Worm (Caenorhabditis elegans) whole organism, late embryonic: ENCODE data around the gene Y43H11AL.1.
A peak's percentile ranks its signal among the peaks of the same experiment; 100 is the strongest.

Experiments
- C08G9.2 ChIP-seq: sonication (generic microtip); optimal IDR thresholded peaks from 2 replicates; lab custom pipeline; 2016; ENCODE audit warnings: mild to moderate bottlenecking, missing genetic modification characterization, moderate library complexity, missing compliant biosample characterization
- F13H6.1 ChIP-seq: sonication (generic microtip); optimal IDR thresholded peaks from 2 replicates; lab custom pipeline; 2016; ENCODE audit warnings: missing genetic modification characterization, missing compliant biosample characterization
- K02D7.2 ChIP-seq: sonication (generic microtip); optimal IDR thresholded peaks from 2 replicates; lab custom pipeline; 2017; ENCODE audit warnings: mild to moderate bottlenecking, missing genetic modification characterization, missing compliant biosample characterization
- Y22D7AL.16 ChIP-seq: sonication (generic microtip); optimal IDR thresholded peaks from 2 replicates; lab custom pipeline; 2016; ENCODE audit warnings: missing genetic modification characterization, missing compliant biosample characterization
- ceh-19 ChIP-seq: fragments of 200-800 bp; sonication (Bioruptor generic); optimal IDR thresholded peaks from 2 replicates; lab custom pipeline; 2018; ENCODE audit warnings: mild to moderate bottlenecking, missing genetic modification characterization, missing compliant biosample characterization
- ceh-2 ChIP-seq: sonication (generic microtip); optimal IDR thresholded peaks from 2 replicates; lab custom pipeline; 2016; ENCODE audit warnings: missing genotype, missing genetic modification characterization, missing compliant biosample characterization
- ceh-34 ChIP-seq: sonication (generic microtip); optimal IDR thresholded peaks from 2 replicates; lab custom pipeline; 2016; ENCODE audit warnings: mild to moderate bottlenecking, missing genetic modification characterization, missing compliant biosample characterization
- ceh-9 ChIP-seq: sonication (generic microtip); optimal IDR thresholded peaks from 2 replicates; lab custom pipeline; 2016; ENCODE audit warnings: mild to moderate bottlenecking, missing genetic modification characterization, inconsistent platforms, missing compliant biosample characterization
- che-1 ChIP-seq: sonication (generic microtip); optimal IDR thresholded peaks from 2 replicates; lab custom pipeline; 2016; ENCODE audit warnings: mild to moderate bottlenecking, missing genetic modification characterization, missing compliant biosample characterization
- elt-2 ChIP-seq: sonication (generic microtip); optimal IDR thresholded peaks from 2 replicates; lab custom pipeline; 2016; ENCODE audit warnings: missing genetic modification reagents, missing genetic modification characterization, missing compliant biosample characterization
- fax-1 ChIP-seq: sonication (generic microtip); optimal IDR thresholded peaks from 2 replicates; lab custom pipeline; 2016; ENCODE audit warnings: missing genotype, missing genetic modification characterization, missing compliant biosample characterization
- fkh-6 ChIP-seq: sonication (generic microtip); optimal IDR thresholded peaks from 2 replicates; lab custom pipeline; 2016; ENCODE audit warnings: missing genetic modification characterization, missing compliant biosample characterization
- gmeb-2 ChIP-seq: sonication (generic microtip); optimal IDR thresholded peaks from 2 replicates; lab custom pipeline; 2016; ENCODE audit warnings: missing genetic modification characterization, inconsistent platforms, missing compliant biosample characterization
- hlh-13 ChIP-seq: fragments of 200-800 bp; sonication (Bioruptor generic); optimal IDR thresholded peaks from 2 replicates; lab custom pipeline; 2018; ENCODE audit warnings: mild to moderate bottlenecking, missing genetic modification characterization, missing compliant biosample characterization
- hlh-15 ChIP-seq: sonication (generic microtip); optimal IDR thresholded peaks from 2 replicates; lab custom pipeline; 2016; ENCODE audit warnings: missing genetic modification characterization, missing compliant biosample characterization
- hlh-6 ChIP-seq: sonication (generic microtip); optimal IDR thresholded peaks from 2 replicates; lab custom pipeline; 2016; ENCODE audit warnings: missing genotype, missing genetic modification characterization, missing compliant biosample characterization
- lim-6 ChIP-seq: sonication (generic microtip); optimal IDR thresholded peaks from 2 replicates; lab custom pipeline; 2016; ENCODE audit warnings: missing genetic modification characterization, missing compliant biosample characterization
- lin-11 ChIP-seq: fragments of 200-800 bp; sonication (Bioruptor generic); optimal IDR thresholded peaks from 2 replicates; lab custom pipeline; 2018; ENCODE audit warnings: mild to moderate bottlenecking, missing genetic modification characterization, missing compliant biosample characterization
- nfya-1 ChIP-seq: sonication (generic microtip); optimal IDR thresholded peaks from 2 replicates; lab custom pipeline; 2017; ENCODE audit warnings: missing genetic modification characterization, mild to moderate bottlenecking, missing compliant biosample characterization, antibody characterized with exemption, moderate library complexity
- nhr-232 ChIP-seq: sonication (generic microtip); optimal IDR thresholded peaks from 2 replicates; lab custom pipeline; 2016; ENCODE audit warnings: missing genetic modification characterization, missing compliant biosample characterization
- npax-4 ChIP-seq: sonication (generic microtip); optimal IDR thresholded peaks from 2 replicates; lab custom pipeline; 2016; ENCODE audit warnings: missing genetic modification characterization, missing compliant biosample characterization
- odd-2 ChIP-seq: sonication (generic microtip); optimal IDR thresholded peaks from 2 replicates; lab custom pipeline; 2017; ENCODE audit warnings: antibody characterized with exemption, mild to moderate bottlenecking, missing genetic modification characterization, missing compliant biosample characterization
- pag-3 ChIP-seq: sonication (generic microtip); optimal IDR thresholded peaks from 2 replicates; lab custom pipeline; 2016; ENCODE audit warnings: missing compliant biosample characterization, missing genetic modification characterization, borderline replicate concordance
- pax-1 ChIP-seq: fragments of 150-350 bp; optimal IDR thresholded peaks from 2 replicates; lab custom pipeline; 2014; ENCODE audit warnings: missing biosample characterization, missing genetic modification characterization
- pha-2 ChIP-seq: sonication (generic microtip); optimal IDR thresholded peaks from 2 replicates; lab custom pipeline; 2017; ENCODE audit warnings: mild to moderate bottlenecking, missing genetic modification characterization, missing compliant biosample characterization
- pha-4 ChIP-seq: fragments of 150-350 bp; optimal IDR thresholded peaks from 2 replicates; lab custom pipeline; 2018; ENCODE audit warnings: missing biosample characterization, missing genetic modification reagents, missing genetic modification characterization
- pros-1 ChIP-seq: fragments of 150-350 bp; optimal IDR thresholded peaks from 2 replicates; lab custom pipeline; 2014; ENCODE audit warnings: missing biosample characterization, missing genetic modification reagents, missing genetic modification characterization
- ref-2 ChIP-seq: sonication (generic microtip); optimal IDR thresholded peaks from 2 replicates; lab custom pipeline; 2016; ENCODE audit warnings: missing genetic modification characterization, missing compliant biosample characterization
- sox-4 ChIP-seq: sonication (generic microtip); optimal IDR thresholded peaks from 2 replicates; lab custom pipeline; 2017; ENCODE audit warnings: mild to moderate bottlenecking, missing genetic modification characterization, inconsistent platforms, missing compliant biosample characterization
- syd-9 ChIP-seq: sonication (generic microtip); optimal IDR thresholded peaks from 2 replicates; lab custom pipeline; 2016; ENCODE audit warnings: mild to moderate bottlenecking, missing genetic modification characterization, moderate library complexity, missing compliant biosample characterization
- tbx-2 ChIP-seq: sonication (generic microtip); optimal IDR thresholded peaks from 2 replicates; lab custom pipeline; 2016; ENCODE audit warnings: missing genetic modification characterization, missing compliant biosample characterization
- ttx-3 ChIP-seq: sonication (generic microtip); optimal IDR thresholded peaks from 2 replicates; lab custom pipeline; 2016; ENCODE audit warnings: missing genetic modification reagents, missing genetic modification characterization, missing compliant biosample characterization
- unc-3 ChIP-seq, 2 experiments: fragments of 200-800 bp in 1 of 2; sonication (Bioruptor generic) in 1 of 2; sonication (generic microtip) in 1 of 2; conservative IDR thresholded peaks in 1 of 2; optimal IDR thresholded peaks in 1 of 2; 2 replicates each; pipeline versions ENCODE4 v1.3.6 to Lab custom; 2016 to 2022; ENCODE audit warnings: missing compliant biosample characterization in 2 of 2, missing genetic modification characterization in 2 of 2, missing genetic modification reagents in 1 of 2
- unc-86 ChIP-seq: sonication (generic microtip); optimal IDR thresholded peaks from 2 replicates; lab custom pipeline; 2016; ENCODE audit warnings: missing genetic modification characterization, missing compliant biosample characterization

The Y43H11AL.1 gene

ce11 chrII:186504-186903, 46.0 kb downstream of the Y43H11AL.1 start, which contains the start of gene T01D1.8:
Gene T01D1.8 (plus strand): TSS chrII:186739.
- TF ChIP-seq elt-2 (tag; lab: Kevin White, UChicago) (peak; percentile 70), lin-11 (tag; lab: Kevin White, UChicago) (no peak), C08G9.2 (tag; lab: Kevin White, UChicago) (no peak)

- TF ChIP-seq F13H6.1 (tag; lab: Kevin White, UChicago), result no peak
- no peak for TF ChIP-seq ceh-34 (tag; lab: Kevin White, UChicago)
- no peak for TF ChIP-seq odd-2
- TF ChIP-seq fax-1 (tag; lab: Kevin White, UChicago), result no peak
- TF ChIP-seq ttx-3 (tag; lab: Kevin White, UChicago), result no peak
- TF ChIP-seq K02D7.2 (tag; lab: Kevin White, UChicago), result no peak
- no peak for TF ChIP-seq pha-4 (tag; lab: Kevin White, UChicago)
- no peak for TF ChIP-seq unc-86
- no peak for TF ChIP-seq npax-4 (tag; lab: Kevin White, UChicago)
- TF ChIP-seq Y22D7AL.16 (tag; lab: Kevin White, UChicago), result no peak
- no peak for TF ChIP-seq hlh-6 (tag; lab: Kevin White, UChicago)
- no peak for TF ChIP-seq ceh-9
- no peak for TF ChIP-seq syd-9
- TF ChIP-seq pax-1, result no peak
- TF ChIP-seq ceh-2 (tag; lab: Kevin White, UChicago), result no peak
- no peak for TF ChIP-seq unc-3 (GFP tag; conservative IDR thresholded peaks at IDR 0.05; lab: Robert Waterston, UW)
- no peak for TF ChIP-seq unc-3 (tag; optimal IDR thresholded peaks at IDR 0.05; lab: Kevin White, UChicago)
- no peak for TF ChIP-seq ref-2
- TF ChIP-seq pros-1 (tag; lab: Kevin White, UChicago), result no peak
- no peak for TF ChIP-seq nfya-1
Measured at ce11 chrII:178993-179392, 53.5 kb downstream of the Y43H11AL.1 start, which contains the start of gene T01D1.4. Gene T01D1.4 (minus strand): TSS chrII:179093.

- no peak for TF ChIP-seq sox-4 (tag; lab: Kevin White, UChicago)
- no peak for TF ChIP-seq nhr-232 (tag; lab: Kevin White, UChicago)
- TF ChIP-seq che-1 (tag; lab: Kevin White, UChicago), result no peak
- TF ChIP-seq gmeb-2, result no peak
- no peak for TF ChIP-seq lim-6 (tag; lab: Kevin White, UChicago)
- no peak for TF ChIP-seq pax-1
Measured at ce11 chrII:178146-178545, 54.4 kb downstream of the Y43H11AL.1 start.

ce11 chrII:176622-177021, 55.9 kb downstream of the Y43H11AL.1 start:
- no peak for TF ChIP-seq fkh-6 (tag; lab: Kevin White, UChicago)

ce11 chrII:175868-176267, 56.7 kb downstream of the Y43H11AL.1 start, which contains the start of gene T01D1.3:
Gene T01D1.3 (minus strand): TSS chrII:175968.
- no peak for TF ChIP-seq tbx-2
- TF ChIP-seq hlh-13 (GFP tag; lab: Kevin White, UChicago), result no peak
- TF ChIP-seq hlh-15, result no peak
- no peak for TF ChIP-seq ceh-19 (GFP tag; lab: Kevin White, UChicago)
- no peak for TF ChIP-seq pha-2 (tag; lab: Kevin White, UChicago)
- TF ChIP-seq pag-3 (tag; lab: Kevin White, UChicago), result no peak
- no peak for TF ChIP-seq C08G9.2 (tag; lab: Kevin White, UChicago)
